Worm (Caenorhabditis elegans) whole organism, mixed stage, embryonic: ENCODE data around the gene C01G5.7.

Experiments used
- M03D4.4 ChIP-seq: sonication (generic microtip); optimal IDR thresholded peaks from 2 replicates; lab custom pipeline; 2017; ENCODE audit warnings: mild to moderate bottlenecking, missing genetic modification characterization, missing compliant biosample characterization
- blmp-1 ChIP-seq: fragments of 150-350 bp; optimal IDR thresholded peaks from 2 replicates; lab custom pipeline; 2014; ENCODE audit warnings: missing biosample characterization, missing genetic modification characterization
- ceh-43 ChIP-seq: fragments of 200-800 bp; sonication (Bioruptor generic); optimal IDR thresholded peaks from 2 replicates; lab custom pipeline; 2018; ENCODE audit warnings: mild to moderate bottlenecking, missing genetic modification characterization, moderate library complexity, missing compliant biosample characterization
- drap-1 ChIP-seq: fragments of 200-800 bp; sonication (Bioruptor generic); optimal IDR thresholded peaks from 3 replicates; lab custom pipeline; 2018; ENCODE audit warnings: mild to moderate bottlenecking, missing genetic modification characterization, missing compliant biosample characterization
- elt-1 ChIP-seq: sonication (generic microtip); optimal IDR thresholded peaks from 2 replicates; lab custom pipeline; 2017; ENCODE audit warnings: missing genetic modification characterization, mild to moderate bottlenecking, missing compliant biosample characterization, antibody characterized with exemption, moderate library complexity, borderline replicate concordance; ENCODE audit not compliant: insufficient read depth
- elt-3 ChIP-seq: fragments of 150-350 bp; optimal IDR thresholded peaks from 2 replicates; lab custom pipeline; 2014; ENCODE audit warnings: missing biosample characterization, missing genetic modification characterization
- flh-1 ChIP-seq: fragments of 200-800 bp; sonication (Bioruptor generic); optimal IDR thresholded peaks from 2 replicates; lab custom pipeline; 2018; ENCODE audit warnings: mild to moderate bottlenecking, missing genetic modification characterization, moderate library complexity, missing compliant biosample characterization
- ham-2 ChIP-seq: fragments of 200-800 bp; sonication (Bioruptor generic); optimal IDR thresholded peaks from 2 replicates; lab custom pipeline; 2018; ENCODE audit warnings: mild to moderate bottlenecking, missing genetic modification characterization, missing compliant biosample characterization
- lin-32 ChIP-seq: fragments of 200-800 bp; sonication (Bioruptor generic); optimal IDR thresholded peaks from 2 replicates; lab custom pipeline; 2018; ENCODE audit warnings: mild to moderate bottlenecking, missing genetic modification characterization, missing compliant biosample characterization
- mab-5 ChIP-seq: fragments of 150-350 bp; optimal IDR thresholded peaks from 2 replicates; lab custom pipeline; 2014; ENCODE audit warnings: missing biosample characterization, missing genetic modification characterization
- nhr-12 ChIP-seq: fragments of 150-350 bp; optimal IDR thresholded peaks from 2 replicates; lab custom pipeline; 2014; ENCODE audit warnings: missing biosample characterization, missing genetic modification characterization
- nhr-2 ChIP-seq: fragments of 150-350 bp; optimal IDR thresholded peaks from 2 replicates; lab custom pipeline; 2014; ENCODE audit warnings: missing biosample characterization, missing genetic modification characterization
- nhr-237 ChIP-seq: fragments of 150-350 bp; optimal IDR thresholded peaks from 2 replicates; lab custom pipeline; 2014; ENCODE audit warnings: missing biosample characterization, missing genetic modification characterization
- nhr-28 ChIP-seq: fragments of 150-350 bp; optimal IDR thresholded peaks from 2 replicates; lab custom pipeline; 2014; ENCODE audit warnings: missing biosample characterization, missing genetic modification characterization
- nhr-76 ChIP-seq: sonication (generic microtip); optimal IDR thresholded peaks from 2 replicates; lab custom pipeline; 2017; ENCODE audit warnings: missing biosample characterization, missing genetic modification characterization
- sem-2 ChIP-seq: fragments of 200-800 bp; sonication (Bioruptor generic); optimal IDR thresholded peaks from 2 replicates; lab custom pipeline; 2018; ENCODE audit warnings: mild to moderate bottlenecking, missing genetic modification characterization, missing compliant biosample characterization
- snpc-4 ChIP-seq: fragments of 150-350 bp; optimal IDR thresholded peaks from 2 replicates; lab custom pipeline; 2014; ENCODE audit warnings: missing biosample characterization, missing genetic modification characterization
- sptf-1 ChIP-seq: sonication (generic microtip); optimal IDR thresholded peaks from 2 replicates; lab custom pipeline; 2017; ENCODE audit warnings: mild to moderate bottlenecking, missing genetic modification characterization, moderate library complexity, missing compliant biosample characterization
- unc-120 ChIP-seq: sonication (generic microtip); optimal IDR thresholded peaks from 2 replicates; lab custom pipeline; 2017; ENCODE audit warnings: missing genetic modification characterization, missing compliant biosample characterization; ENCODE audit not compliant: poor library complexity, severe bottlenecking
- unc-39 ChIP-seq: fragments of 150-350 bp; optimal IDR thresholded peaks from 2 replicates; lab custom pipeline; 2014; ENCODE audit warnings: missing biosample characterization, missing genetic modification characterization
- unc-62 ChIP-seq: fragments of 150-350 bp; optimal IDR thresholded peaks from 2 replicates; lab custom pipeline; 2014; ENCODE audit warnings: missing biosample characterization, missing genetic modification reagents, missing genetic modification characterization

The C01G5.7 gene

ce11 chrIV:6560434-6560833, 42.5 kb downstream of the C01G5.7 start, which contains the start of gene best-9:
Gene best-9, plus strand, starts transcription at chrIV:6560734.
- TF ChIP-seq drap-1 (GFP tag; lab: Kevin White, UChicago) (no peak), nhr-237 (tag; lab: Kevin White, UChicago) (no peak), elt-3 (tag; lab: Kevin White, UChicago) (no peak), snpc-4 (tag; lab: Kevin White, UChicago) (no peak), sem-2 (GFP tag; lab: Kevin White, UChicago) (no peak), nhr-2 (tag; lab: Kevin White, UChicago) (no peak), M03D4.4 (no peak), unc-62 (GFP tag; lab: Kevin White, UChicago) (no peak), lin-32 (no peak), unc-120 (tag; lab: Kevin White, UChicago) (no peak), flh-1 (GFP tag; lab: Kevin White, UChicago) (no peak)
- TF ChIP-seq, all 35 proteins: peak for 0

DNA sequence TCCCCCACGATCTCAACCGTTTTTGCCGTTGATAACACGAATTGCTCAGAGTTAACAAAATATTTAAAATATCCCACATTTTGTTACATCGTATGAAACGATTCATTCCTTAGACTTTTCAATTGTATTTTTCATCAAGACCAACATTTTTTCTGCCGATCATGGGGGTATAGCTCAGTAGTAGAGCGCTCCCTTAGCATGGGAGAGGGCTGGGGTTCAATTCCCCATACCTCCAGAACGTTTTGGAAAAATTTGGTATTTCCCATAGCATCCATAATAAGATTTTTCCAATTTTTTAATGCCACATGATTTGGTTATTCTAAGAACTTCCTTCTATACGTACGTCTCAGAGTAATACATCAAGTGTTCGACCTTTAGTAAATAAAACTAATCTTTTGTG, 44.1 kb downstream of the C01G5.7 start:
- TF ChIP-seq ham-2 (GFP tag; lab: Kevin White, UChicago), result no peak
- TF ChIP-seq blmp-1 (tag; lab: Kevin White, UChicago), result no peak
- TF ChIP-seq nhr-12 (tag; lab: Kevin White, UChicago), result no peak
- no peak for TF ChIP-seq nhr-237 (tag; lab: Kevin White, UChicago)
- TF ChIP-seq elt-1, result no peak
- no peak for TF ChIP-seq mab-5 (tag; lab: Kevin White, UChicago)
- TF ChIP-seq unc-39 (tag; lab: Kevin White, UChicago), result no peak
- TF ChIP-seq unc-62 (GFP tag; lab: Kevin White, UChicago), result no peak
- no peak for TF ChIP-seq M03D4.4
- TF ChIP-seq elt-3 (tag; lab: Kevin White, UChicago), result no peak
- no peak for TF ChIP-seq ceh-43

ce11 chrIV:6565605-6566004, 47.6 kb downstream of the C01G5.7 start:
- TF ChIP-seq nhr-28 (no peak), nhr-76 (tag; lab: Kevin White, UChicago) (no peak), sem-2 (GFP tag; lab: Kevin White, UChicago) (no peak), sptf-1 (tag; lab: Kevin White, UChicago) (no peak)
